Fruit fly (Drosophila melanogaster): ENCODE data around the gene Ada2b.

Ada2b gene

dm6 chr3R:8233370-8233773 lies 6.9 kb downstream of the Ada2b start, which contains the start of gene PolI (continued):
- TF ChIP-seq CG17829 (tag; optimal IDR thresholded peaks at IDR 0.05) = peak; percentile 44
- TF ChIP-seq cg (GFP tag; optimal IDR thresholded peaks at IDR 0.05) = no peak
- TF ChIP-seq CG13123 (GFP tag; optimal IDR thresholded peaks at IDR 0.05) = peak; percentile 3
- no peak for TF ChIP-seq CG17359 (tag; optimal IDR thresholded peaks at IDR 0.05)
- TF ChIP-seq nau (GFP tag; optimal IDR thresholded peaks at IDR 0.05) = no peak

- TF ChIP-seq lov (optimal IDR thresholded peaks at IDR 0.05) (no peak), lov (GFP tag; IDR thresholded peaks at IDR 0.05) (no peak), grn (GFP tag; optimal IDR thresholded peaks at IDR 0.05) (peak; percentile 92)
Measured at dm6 chr3R:8227344-8227743, 13.0 kb downstream of the Ada2b start.

dm6 chr3R:8225461-8225971 lies 14.8 kb downstream of the Ada2b start:
- TF ChIP-seq CG8478 (optimal IDR thresholded peaks at IDR 0.05) = peak; percentile 11
- peak; percentile 4 for TF ChIP-seq sd (tag; optimal IDR thresholded peaks at IDR 0.05)
- no peak for TF ChIP-seq CG11456 (GFP tag; IDR thresholded peaks at IDR 0.05)
- TF ChIP-seq Doc3 (GFP tag; IDR thresholded peaks at IDR 0.05; ENCODE audit: partially characterized antibody) = no peak
- no peak for TF ChIP-seq CG43689 (GFP tag; IDR thresholded peaks at IDR 0.05)
- no peak for TF ChIP-seq schlank (tag; optimal IDR thresholded peaks at IDR 0.05)
- peak; percentile 14 for TF ChIP-seq kni (GFP tag; optimal IDR thresholded peaks at IDR 0.05)
- TF ChIP-seq lov (optimal IDR thresholded peaks at IDR 0.05) = no peak
- no peak for TF ChIP-seq lov (GFP tag; IDR thresholded peaks at IDR 0.05)
- peak; percentile 83 for TF ChIP-seq pros (GFP tag; optimal IDR thresholded peaks at IDR 0.05)
- TF ChIP-seq Sox102F (GFP tag; optimal IDR thresholded peaks at IDR 0.05) = no peak
- peak; percentile 28 for TF ChIP-seq run (tag; optimal IDR thresholded peaks at IDR 0.05)
- no peak for TF ChIP-seq cwo (GFP tag; optimal IDR thresholded peaks at IDR 0.05)
- no peak for TF ChIP-seq Hand (GFP tag; optimal IDR thresholded peaks at IDR 0.05)
- TF ChIP-seq CG6813 (GFP tag; optimal IDR thresholded peaks at IDR 0.05) = no peak
- no peak for TF ChIP-seq HLH4C (GFP tag; IDR thresholded peaks at IDR 0.05; ENCODE audit: partially characterized antibody)
- TF ChIP-seq CG7963 (GFP tag; IDR thresholded peaks at IDR 0.05; ENCODE audit: partially characterized antibody) = no peak
- peak; percentile 94 for TF ChIP-seq oc (tag; optimal IDR thresholded peaks at IDR 0.05)
- no peak for TF ChIP-seq Doc2 (GFP tag; IDR thresholded peaks at IDR 0.05)
- no peak for TF ChIP-seq tin (GFP tag; optimal IDR thresholded peaks at IDR 0.05)
- TF ChIP-seq Hey (tag; optimal IDR thresholded peaks at IDR 0.05) = peak; percentile 99
- TF ChIP-seq tll (GFP tag; optimal IDR thresholded peaks at IDR 0.05) = peak in 1 of 2 experiments; percentile 87
- no peak for TF ChIP-seq so (GFP tag; IDR thresholded peaks at IDR 0.05)
- TF ChIP-seq gsb-n (tag; optimal IDR thresholded peaks at IDR 0.05) = peak; percentile 12
- TF ChIP-seq CG7357 (GFP tag; IDR thresholded peaks at IDR 0.05) = no peak
- TF ChIP-seq CG4617 (GFP tag; optimal IDR thresholded peaks at IDR 0.05; ENCODE audit: borderline replicate concordance) = no peak

- peak; percentile 15 for TF ChIP-seq Asciz (GFP tag; optimal IDR thresholded peaks at IDR 0.05)
- TF ChIP-seq CG18262 (tag; optimal IDR thresholded peaks at IDR 0.05) = peak; percentile 53
- TF ChIP-seq CG9727 (GFP tag; optimal IDR thresholded peaks at IDR 0.05) = peak; percentile 11
- peak; percentile 15 for TF ChIP-seq Spps (tag; optimal IDR thresholded peaks at IDR 0.05)
- peak in 1 of 3 experiments; percentile 36 for TF ChIP-seq lola (GFP tag; optimal IDR thresholded peaks at IDR 0.05)
- TF ChIP-seq CG30431 (GFP tag; optimal IDR thresholded peaks at IDR 0.05) = no peak
- peak; percentile 95 for TF ChIP-seq CG8281 (tag; optimal IDR thresholded peaks at IDR 0.05)
- TF ChIP-seq Med (GFP tag) = peak; percentile 29
- peak; percentile 39; the same call in 1 of the 2 replicates for TF ChIP-seq CG31441 (GFP tag; IDR thresholded peaks at IDR 0.05)
- TF ChIP-seq CG10979 (tag; optimal IDR thresholded peaks at IDR 0.05) = peak; percentile 51
- peak; percentile 41 for TF ChIP-seq dmrt99B (tag; optimal IDR thresholded peaks at IDR 0.05)
- peak; percentile 30 for TF ChIP-seq phol (tag; optimal IDR thresholded peaks at IDR 0.05)
- TF ChIP-seq trem (tag; optimal IDR thresholded peaks at IDR 0.05) = peak; percentile 16
Measured at dm6 chr3R:8224726-8225460, 15.4 kb downstream of the Ada2b start.

Data from whole organism, embryonic.